Fruit fly (Drosophila melanogaster) whole organism, embryonic: ENCODE data around the gene Ugt35E1.

ENCODE experiments used
- Antp ChIP-seq: fragments of 200-800 bp; sonication (Bioruptor generic); optimal IDR thresholded peaks from 3 replicates; lab custom pipeline; 2016; ENCODE audit warnings: missing biosample characterization, missing genetic modification characterization
- Awh ChIP-seq: fragments of 200-800 bp; sonication (Bioruptor generic); IDR thresholded peaks from 2 replicates; pipeline ENCODE4, ENCODE4 v1.3.6; 2022; ENCODE audit warnings: missing biosample characterization, missing genetic modification characterization
- C15 ChIP-seq: fragments of 200-800 bp; sonication (Bioruptor generic); IDR thresholded peaks from 3 replicates; pipeline ENCODE4 v1.3.6; 2022; ENCODE audit warnings: missing biosample characterization, missing genetic modification characterization
- CG10321 ChIP-seq: fragments of 200-800 bp; sonication (Bioruptor generic); IDR thresholded peaks from 2 replicates; pipeline ENCODE4 v1.3.6; 2022; ENCODE audit warnings: missing biosample characterization, missing genetic modification characterization
- CG10462 ChIP-seq: fragments of 200-800 bp; sonication (Bioruptor generic); optimal IDR thresholded peaks from 2 replicates; lab custom pipeline; 2016; ENCODE audit warnings: missing biosample characterization, missing genetic modification characterization
- CG10543 ChIP-seq: fragments of 200-800 bp; sonication (Bioruptor generic); optimal IDR thresholded peaks from 3 replicates; lab custom pipeline; 2017; ENCODE audit warnings: missing biosample characterization, mild to moderate bottlenecking, missing genetic modification characterization, moderate library complexity
- CG11456 ChIP-seq: fragments of 200-800 bp; sonication (Bioruptor generic); IDR thresholded peaks from 3 replicates; pipeline ENCODE4 v1.3.6; 2022; ENCODE audit warnings: missing biosample characterization, missing genetic modification characterization
- CG12104 ChIP-seq: fragments of 200-800 bp; sonication (Bioruptor generic); optimal IDR thresholded peaks from 3 replicates; lab custom pipeline; 2016; ENCODE audit warnings: missing biosample characterization, missing genetic modification characterization
- CG13123 ChIP-seq: fragments of 200-800 bp; sonication (Bioruptor generic); optimal IDR thresholded peaks from 2 replicates; lab custom pipeline; 2016; ENCODE audit warnings: missing biosample characterization, missing genetic modification characterization
- CG13287 ChIP-seq: fragments of 200-800 bp; sonication (Bioruptor generic); IDR thresholded peaks from 2 replicates; pipeline ENCODE4 v1.3.6; 2022; ENCODE audit warnings: missing biosample characterization, missing genetic modification characterization; ENCODE audit not compliant: partially characterized antibody
- CG13775 ChIP-seq: fragments of 200-800 bp; sonication (Bioruptor generic); optimal IDR thresholded peaks from 3 replicates; lab custom pipeline; 2017; ENCODE audit warnings: missing biosample characterization, mild to moderate bottlenecking, missing genetic modification characterization
- CG15011 ChIP-seq: fragments of 200-800 bp; sonication (Bioruptor generic); optimal IDR thresholded peaks from 3 replicates; lab custom pipeline; 2018; ENCODE audit warnings: missing biosample characterization, mild to moderate bottlenecking, missing genetic modification characterization
- CG1529 ChIP-seq: fragments of 200-800 bp; sonication (Bioruptor generic); optimal IDR thresholded peaks from 3 replicates; lab custom pipeline; 2018; ENCODE audit warnings: missing biosample characterization, missing genetic modification characterization
- CG15696 ChIP-seq: fragments of 200-800 bp; sonication (Bioruptor generic); optimal IDR thresholded peaks from 2 replicates; lab custom pipeline; 2019; ENCODE audit warnings: missing biosample characterization, mild to moderate bottlenecking, missing genetic modification characterization, moderate library complexity
- CG3163 ChIP-seq: fragments of 200-800 bp; sonication (Bioruptor generic); optimal IDR thresholded peaks from 3 replicates; lab custom pipeline; 2016; ENCODE audit warnings: missing biosample characterization, missing genetic modification characterization
- CG32772 ChIP-seq: fragments of 200-800 bp; sonication (Bioruptor generic); IDR thresholded peaks from 2 replicates; pipeline ENCODE4 v1.3.6; 2022; ENCODE audit warnings: missing biosample characterization, missing genetic modification characterization
- CG33557 ChIP-seq: fragments of 200-800 bp; sonication (Bioruptor generic); optimal IDR thresholded peaks from 2 replicates; lab custom pipeline; 2019; ENCODE audit warnings: missing biosample characterization, mild to moderate bottlenecking, missing genetic modification characterization, moderate library complexity
- CG34376 ChIP-seq: fragments of 200-800 bp; sonication (Bioruptor generic); optimal IDR thresholded peaks from 2 replicates; lab custom pipeline; 2018; ENCODE audit warnings: missing biosample characterization, mild to moderate bottlenecking, missing genetic modification characterization
- CG3995 ChIP-seq: fragments of 200-800 bp; sonication (Bioruptor generic); optimal IDR thresholded peaks from 3 replicates; lab custom pipeline; 2016; ENCODE audit warnings: missing biosample characterization, missing genetic modification characterization
- CG5953 ChIP-seq: fragments of 200-800 bp; sonication (Bioruptor generic); IDR thresholded peaks from 2 replicates; pipeline ENCODE4 v1.3.6; 2022; ENCODE audit warnings: missing biosample characterization, missing genetic modification characterization
- CG8290 ChIP-seq, 3 experiments: fragments of 200-800 bp; sonication (Bioruptor generic); optimal IDR thresholded peaks; 2 replicates each; lab custom pipeline; 2016 to 2019; ENCODE audit warnings: missing biosample characterization in 3 of 3, missing genetic modification characterization in 3 of 3, mild to moderate bottlenecking in 2 of 3, moderate library complexity in 1 of 3
- CG8359 ChIP-seq: fragments of 200-800 bp; sonication (Bioruptor generic); optimal IDR thresholded peaks from 2 replicates; lab custom pipeline; 2017; ENCODE audit warnings: missing biosample characterization, mild to moderate bottlenecking, missing genetic modification characterization, borderline replicate concordance
- CG8478 ChIP-seq: fragments of >200 bp; optimal IDR thresholded peaks from 2 replicates; lab custom pipeline; 2018
- CG8944 ChIP-seq: fragments of 200-800 bp; sonication (Bioruptor generic); optimal IDR thresholded peaks from 3 replicates; lab custom pipeline; 2016; ENCODE audit warnings: missing biosample characterization, missing genetic modification characterization
- CoRest ChIP-seq: fragments of 200-800 bp; sonication (Bioruptor generic); optimal IDR thresholded peaks from 3 replicates; lab custom pipeline; 2018; ENCODE audit warnings: missing biosample characterization, mild to moderate bottlenecking, missing genetic modification characterization, moderate library complexity
- Dll ChIP-seq: fragments of 200-800 bp; sonication (Bioruptor generic); IDR thresholded peaks from 4 replicates; pipeline ENCODE4 v1.3.6; 2022; ENCODE audit warnings: missing biosample characterization, missing genetic modification characterization; ENCODE audit not compliant: partially characterized antibody
- Doc2 ChIP-seq: fragments of 200-800 bp; sonication (Bioruptor generic); IDR thresholded peaks from 2 replicates; pipeline ENCODE4 v1.3.6; 2022; ENCODE audit warnings: missing biosample characterization, missing genetic modification characterization
- Eip74EF ChIP-seq, 2 experiments: fragments of 200-800 bp in 1 of 2; fragments of >200 bp in 1 of 2; sonication (Bioruptor generic) in 1 of 2; optimal IDR thresholded peaks; 2 replicates each; lab custom pipeline; 2017 to 2019; ENCODE audit warnings: missing biosample characterization in 2 of 2, missing genetic modification characterization in 2 of 2, mild to moderate bottlenecking in 1 of 2, moderate library complexity in 1 of 2
- HmgD ChIP-seq: fragments of 200-800 bp; sonication (Bioruptor generic); optimal IDR thresholded peaks from 3 replicates; lab custom pipeline; 2016; ENCODE audit warnings: missing biosample characterization, missing genetic modification characterization
- Hmx ChIP-seq: fragments of 200-800 bp; sonication (Bioruptor generic); optimal IDR thresholded peaks from 2 replicates; lab custom pipeline; 2016; ENCODE audit warnings: missing biosample characterization, missing genetic modification characterization
- Neu2 ChIP-seq: fragments of 200-800 bp; sonication (Bioruptor generic); optimal IDR thresholded peaks from 3 replicates; lab custom pipeline; 2016; ENCODE audit warnings: missing biosample characterization, missing genetic modification characterization, borderline replicate concordance
- Opbp ChIP-seq: fragments of 200-800 bp; sonication (Bioruptor generic); IDR thresholded peaks from 3 replicates; pipeline ENCODE4 v1.3.6; 2022; ENCODE audit warnings: missing biosample characterization, missing genetic modification characterization; ENCODE audit not compliant: partially characterized antibody
- Scr ChIP-seq: fragments of 200-800 bp; sonication (Bioruptor generic); IDR thresholded peaks from 2 replicates; pipeline ENCODE4 v1.3.6; 2022; ENCODE audit warnings: missing biosample characterization, missing genetic modification characterization; ENCODE audit not compliant: partially characterized antibody
- Spps ChIP-seq: fragments of 200-800 bp; sonication (Bioruptor generic); optimal IDR thresholded peaks from 2 replicates; lab custom pipeline; 2018; ENCODE audit warnings: missing biosample characterization, mild to moderate bottlenecking, missing genetic modification characterization
- ase ChIP-seq: fragments of 200-800 bp; sonication (Bioruptor generic); IDR thresholded peaks from 3 replicates; pipeline ENCODE4 v1.3.6; 2022; ENCODE audit warnings: missing biosample characterization, missing genetic modification characterization
- bab2 ChIP-seq: fragments of 200-800 bp; sonication (Bioruptor generic); optimal IDR thresholded peaks from 2 replicates; lab custom pipeline; 2016; ENCODE audit warnings: missing biosample characterization, missing genetic modification characterization
- danr ChIP-seq: fragments of 200-800 bp; sonication (Bioruptor generic); IDR thresholded peaks from 2 replicates; pipeline ENCODE4 v1.3.6; 2022; ENCODE audit warnings: missing biosample characterization, missing genetic modification characterization
- dpn ChIP-seq, 2 experiments: fragments of 200-800 bp; sonication (Bioruptor generic); optimal IDR thresholded peaks; 3 replicates each; lab custom pipeline; 2016; ENCODE audit warnings: missing biosample characterization in 2 of 2, missing genetic modification characterization in 2 of 2
- ems ChIP-seq: fragments of 200-800 bp; sonication (Bioruptor generic); optimal IDR thresholded peaks from 3 replicates; lab custom pipeline; 2016; ENCODE audit warnings: missing biosample characterization, missing genetic modification characterization
- ham ChIP-seq: fragments of 200-800 bp; sonication (Bioruptor generic); IDR thresholded peaks from 2 replicates; pipeline ENCODE4 v1.3.6; 2022; ENCODE audit warnings: missing biosample characterization, missing genetic modification characterization
- inv ChIP-seq: fragments of 200-800 bp; sonication (Bioruptor generic); IDR thresholded peaks from 2 replicates; pipeline ENCODE4 v1.3.6; 2022; ENCODE audit warnings: missing biosample characterization, missing genetic modification characterization; ENCODE audit not compliant: partially characterized antibody
- jumu ChIP-seq: fragments of 200-800 bp; sonication (Bioruptor generic); optimal IDR thresholded peaks from 3 replicates; lab custom pipeline; 2016; ENCODE audit warnings: missing biosample characterization, missing genetic modification characterization
- nau ChIP-seq: fragments of 200-800 bp; sonication (Bioruptor generic); optimal IDR thresholded peaks from 3 replicates; lab custom pipeline; 2017; ENCODE audit warnings: missing biosample characterization, mild to moderate bottlenecking, missing genetic modification characterization, missing genetic modification reagents
- sim ChIP-seq: fragments of 200-800 bp; sonication (Bioruptor generic); IDR thresholded peaks from 2 replicates; pipeline ENCODE4 v1.3.6; 2022; ENCODE audit warnings: missing biosample characterization, missing genetic modification characterization
- sima ChIP-seq: fragments of 200-800 bp; sonication (Bioruptor generic); optimal IDR thresholded peaks from 2 replicates; lab custom pipeline; 2016; ENCODE audit warnings: missing biosample characterization, missing genetic modification characterization
- sqz ChIP-seq: fragments of 200-800 bp; sonication (Bioruptor generic); optimal IDR thresholded peaks from 3 replicates; lab custom pipeline; 2018; ENCODE audit warnings: missing biosample characterization, mild to moderate bottlenecking, missing genetic modification characterization
- sr ChIP-seq: fragments of 200-800 bp; sonication (Bioruptor generic); IDR thresholded peaks from 3 replicates; pipeline ENCODE4 v1.3.6; 2022; ENCODE audit warnings: missing biosample characterization, missing genetic modification characterization
- tll ChIP-seq, 2 experiments: fragments of 200-800 bp in 1 of 2; fragments of >200 bp in 1 of 2; sonication (Bioruptor generic) in 1 of 2; optimal IDR thresholded peaks; 2 replicates each; lab custom pipeline; 2017 to 2019; ENCODE audit warnings: missing biosample characterization in 2 of 2, missing genetic modification characterization in 2 of 2, mild to moderate bottlenecking in 1 of 2, moderate library complexity in 1 of 2

Gene Ugt35E1

DNA sequence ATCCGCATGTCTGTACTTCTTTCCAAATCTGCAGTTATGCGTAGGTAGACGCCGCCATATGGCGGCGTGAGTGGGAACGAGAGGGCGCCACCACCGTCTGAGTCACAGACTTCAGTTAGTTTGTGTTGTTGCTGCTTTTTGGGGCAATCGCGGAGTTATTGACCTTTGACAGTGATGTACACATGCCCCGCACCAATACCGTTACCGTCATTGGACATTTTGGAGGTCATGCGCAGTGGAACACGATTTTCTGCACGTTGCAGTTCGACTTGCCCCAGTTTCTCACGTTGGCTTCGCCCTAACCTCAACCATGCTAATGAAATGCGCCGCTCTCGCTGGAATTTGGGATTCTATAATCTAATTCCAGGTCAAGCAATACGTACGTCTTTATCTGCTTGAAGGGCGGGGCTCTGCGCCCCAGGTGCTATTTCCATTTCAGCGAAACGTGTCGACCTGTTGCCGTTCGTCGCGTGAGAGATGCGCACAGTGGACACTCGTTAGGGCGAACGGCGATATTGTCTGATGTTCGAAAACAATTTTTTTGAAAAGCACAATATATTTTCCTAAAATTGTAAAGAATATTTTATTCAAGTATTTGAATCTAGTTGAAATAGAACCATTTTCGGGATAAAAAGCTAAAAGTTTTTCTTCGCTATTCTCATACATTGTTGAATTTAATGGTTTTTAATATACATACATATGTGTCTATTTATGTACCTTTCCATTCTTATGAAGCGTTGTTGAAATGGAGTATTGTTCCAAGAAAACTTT, 45.6 kb upstream of the Ugt35E1 start (continued):
- TF ChIP-seq sqz (GFP tag; lab: Kevin White, UChicago) (peak; percentile 10), CG1529 (peak; percentile 11), Scr (GFP tag; lab: Robert Waterston, UW) (no peak), CG8478 (lab: Kevin White, UChicago) (no peak), CG3995 (peak; percentile 2), CG15696 (tag; lab: Kevin White, UChicago) (peak; percentile 18), CG10321 (GFP tag; lab: Robert Waterston, UW) (peak; percentile 5; the same call in 1 of the 2 replicates), jumu (peak; percentile 61), sima (no peak), bab2 (GFP tag; lab: Kevin White, UChicago) (peak; percentile 68), ems (peak; percentile 67), CG13775 (GFP tag; lab: Kevin White, UChicago) (peak; percentile 53), ase (peak; percentile 74; the same call in 2 of the 3 replicates), Hmx (GFP tag; lab: Kevin White, UChicago) (no peak), CG12104 (GFP tag; lab: Kevin White, UChicago) (no peak), CG8359 (GFP tag; lab: Kevin White, UChicago) (no peak), CG3163 (GFP tag; lab: Kevin White, UChicago) (peak; percentile 34), CG13287 (GFP tag; lab: Robert Waterston, UW) (no peak; the same call in 1 of the 2 replicates), tll (GFP tag; optimal IDR thresholded peaks at IDR 0.05; lab: Kevin White, UChicago) (peak in 1 of 2 experiments; percentile 5), CG13123 (GFP tag; lab: Kevin White, UChicago) (no peak), C15 (GFP tag; lab: Robert Waterston, UW) (peak; percentile 54; the same call in 1 of the 3 replicates), sim (GFP tag; lab: Robert Waterston, UW) (no peak), CG8290 (GFP tag; optimal IDR thresholded peaks at IDR 0.05; lab: Kevin White, UChicago) (peak; percentile 62), CG8290 (tag; optimal IDR thresholded peaks at IDR 0.05; lab: Kevin White, UChicago) (peak in 1 of 2 experiments; percentile 81), CG11456 (GFP tag; lab: Robert Waterston, UW) (peak; percentile 86), Spps (no peak), CG10462 (GFP tag; lab: Kevin White, UChicago) (no peak), sr (GFP tag; lab: Robert Waterston, UW) (peak; percentile 67; the same call in 2 of the 3 replicates), Awh (GFP tag; lab: Robert Waterston, UW) (0 out of 2 replicates have a peak, but pooled peaks have one; percentile 11), ham (no peak), HmgD (no peak), CG10543 (GFP tag; lab: Kevin White, UChicago) (peak; percentile 84), CG32772 (GFP tag; lab: Robert Waterston, UW) (peak; percentile 61), CG5953 (GFP tag; lab: Robert Waterston, UW) (peak; percentile 55), Antp (GFP tag; lab: Kevin White, UChicago) (peak; percentile 65), nau (GFP tag; lab: Kevin White, UChicago) (peak; percentile 12), CG8944 (GFP tag; lab: Kevin White, UChicago) (peak; percentile 67), danr (GFP tag; lab: Robert Waterston, UW) (no peak), CG15011 (GFP tag; lab: Kevin White, UChicago) (no peak), dpn (GFP tag; optimal IDR thresholded peaks at IDR 0.05; lab: Kevin White, UChicago) (peak; percentile 78 to 86), CG33557 (GFP tag; lab: Kevin White, UChicago) (peak; percentile 27), CoRest (tag; lab: Kevin White, UChicago) (peak; percentile 79), Dll (GFP tag; lab: Robert Waterston, UW) (0 out of 4 replicates have a peak, but pooled peaks have one; percentile 20), Doc2 (GFP tag; lab: Robert Waterston, UW) (no peak), Neu2 (no peak), CG34376 (GFP tag; lab: Kevin White, UChicago) (peak; percentile 76), Opbp (no peak), inv (GFP tag; lab: Robert Waterston, UW) (peak; percentile 32; the same call in 1 of the 2 replicates), Eip74EF (GFP tag; optimal IDR thresholded peaks at IDR 0.05; lab: Kevin White, UChicago) (peak in 1 of 2 experiments; percentile 8)
